Worm (Caenorhabditis elegans) whole organism, mixed stage, embryonic: ENCODE data around the gene Y48A5A.1.

Experiments
- blmp-1 ChIP-seq: fragments of 150-350 bp; optimal IDR thresholded peaks from 2 replicates; lab custom pipeline; 2014; ENCODE audit warnings: missing biosample characterization, missing genetic modification characterization
- elt-1 ChIP-seq: sonication (generic microtip); optimal IDR thresholded peaks from 2 replicates; lab custom pipeline; 2017; ENCODE audit warnings: missing genetic modification characterization, mild to moderate bottlenecking, missing compliant biosample characterization, antibody characterized with exemption, moderate library complexity, borderline replicate concordance; ENCODE audit not compliant: insufficient read depth
- nhr-76 ChIP-seq: sonication (generic microtip); optimal IDR thresholded peaks from 2 replicates; lab custom pipeline; 2017; ENCODE audit warnings: missing biosample characterization, missing genetic modification characterization
- unc-39 ChIP-seq: fragments of 150-350 bp; optimal IDR thresholded peaks from 2 replicates; lab custom pipeline; 2014; ENCODE audit warnings: missing biosample characterization, missing genetic modification characterization

DNA sequence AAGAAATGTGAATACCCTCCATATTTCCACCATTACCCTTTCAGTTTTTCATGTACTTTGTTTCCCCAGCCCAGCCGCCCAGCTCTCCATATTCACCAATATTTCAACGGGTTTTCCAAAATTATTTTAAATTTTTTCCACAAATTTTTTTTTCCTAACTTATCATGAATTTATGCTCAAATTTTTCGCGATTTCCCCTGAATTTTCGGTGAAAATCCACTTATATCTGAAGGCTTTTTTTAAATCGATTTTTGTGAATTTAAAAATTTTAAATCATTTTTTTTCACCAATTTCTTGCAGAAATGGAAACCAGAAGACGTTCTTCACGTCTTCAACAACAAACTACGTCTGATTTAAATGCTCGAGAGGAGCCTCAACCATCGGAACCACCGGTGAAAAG, 27.5 kb downstream of the Y48A5A.1 start, which contains the start of gene xpc-1:
- TF ChIP-seq unc-39 (tag; lab: Kevin White, UChicago) = no peak
- TF ChIP-seq nhr-76 (tag; lab: Kevin White, UChicago) = no peak
- no peak for TF ChIP-seq blmp-1 (tag; lab: Kevin White, UChicago)
- no peak for TF ChIP-seq elt-1 (tag; lab: Kevin White, UChicago)
